Fruit fly (Drosophila melanogaster) whole organism, embryonic: ENCODE results near the gene Nepl13.

ENCODE experiments used
- ATbp ChIP-seq: fragments of 200-800 bp; sonication (Bioruptor generic); optimal IDR thresholded peaks from 2 replicates; lab custom pipeline; 2017; ENCODE audit warnings: missing biosample characterization, mild to moderate bottlenecking, missing genetic modification characterization, missing genetic modification reagents
- Abd-B ChIP-seq: fragments of 200-800 bp; sonication (Bioruptor generic); optimal IDR thresholded peaks from 2 replicates; lab custom pipeline; 2018; ENCODE audit warnings: missing biosample characterization, mild to moderate bottlenecking, missing genetic modification characterization, moderate library complexity
- Antp ChIP-seq: fragments of 200-800 bp; sonication (Bioruptor generic); optimal IDR thresholded peaks from 3 replicates; lab custom pipeline; 2016; ENCODE audit warnings: missing biosample characterization, missing genetic modification characterization
- CG10147 ChIP-seq: fragments of 200-800 bp; sonication (Bioruptor generic); optimal IDR thresholded peaks from 2 replicates; lab custom pipeline; 2019; ENCODE audit warnings: missing biosample characterization, mild to moderate bottlenecking, missing genetic modification characterization, moderate library complexity
- CG11504 ChIP-seq: fragments of 200-800 bp; sonication (Bioruptor generic); optimal IDR thresholded peaks from 3 replicates; lab custom pipeline; 2019; ENCODE audit warnings: missing biosample characterization, mild to moderate bottlenecking, missing genetic modification characterization, moderate library complexity
- CG14014 ChIP-seq: fragments of 200-800 bp; sonication (Bioruptor generic); IDR thresholded peaks from 2 replicates; pipeline ENCODE4 v1.3.6; 2022; ENCODE audit warnings: missing biosample characterization, missing genetic modification characterization
- CG15479 ChIP-seq: fragments of 200-800 bp; sonication (Bioruptor generic); optimal IDR thresholded peaks from 3 replicates; lab custom pipeline; 2019; ENCODE audit warnings: missing biosample characterization, mild to moderate bottlenecking, missing genetic modification characterization, moderate library complexity
- CG2199 ChIP-seq: fragments of 200-800 bp; sonication (Bioruptor generic); IDR thresholded peaks from 3 replicates; pipeline ENCODE4 v1.3.6; 2022; ENCODE audit warnings: missing biosample characterization, missing genetic modification characterization
- CG30431 ChIP-seq: fragments of 200-800 bp; sonication (Bioruptor generic); optimal IDR thresholded peaks from 2 replicates; lab custom pipeline; 2017; ENCODE audit warnings: missing biosample characterization, missing genetic modification characterization
- CG3163 ChIP-seq: fragments of 200-800 bp; sonication (Bioruptor generic); optimal IDR thresholded peaks from 3 replicates; lab custom pipeline; 2016; ENCODE audit warnings: missing biosample characterization, missing genetic modification characterization
- CG3407 ChIP-seq: fragments of 200-800 bp; sonication (Bioruptor generic); optimal IDR thresholded peaks from 2 replicates; lab custom pipeline; 2018; ENCODE audit warnings: missing biosample characterization, mild to moderate bottlenecking, missing genetic modification characterization
- CG34422 ChIP-seq: fragments of 200-800 bp; sonication (Bioruptor generic); IDR thresholded peaks from 3 replicates; pipeline ENCODE4 v1.3.6; 2022; ENCODE audit warnings: missing biosample characterization, missing genetic modification characterization
- CG4707 ChIP-seq: fragments of 200-800 bp; sonication (Bioruptor generic); optimal IDR thresholded peaks from 2 replicates; lab custom pipeline; 2018; ENCODE audit warnings: missing biosample characterization, mild to moderate bottlenecking, missing genetic modification characterization, moderate library complexity
- CG6272 ChIP-seq: fragments of 200-800 bp; sonication (Bioruptor generic); IDR thresholded peaks from 2 replicates; pipeline ENCODE4 v1.3.6; 2022; ENCODE audit warnings: missing biosample characterization, missing genetic modification characterization
- CG8924 ChIP-seq: fragments of 200-800 bp; optimal IDR thresholded peaks from 3 replicates; lab custom pipeline; 2019; ENCODE audit warnings: missing biosample characterization, mild to moderate bottlenecking, missing genetic modification characterization, moderate library complexity
- CTCF ChIP-seq: fragments of 200-800 bp; sonication (Bioruptor generic); optimal IDR thresholded peaks from 2 replicates; lab custom pipeline; 2017; ENCODE audit warnings: missing biosample characterization, mild to moderate bottlenecking, missing genetic modification characterization, moderate library complexity
- Dbx ChIP-seq: fragments of 200-800 bp; sonication (Bioruptor generic); IDR thresholded peaks from 3 replicates; pipeline ENCODE4 v1.3.6; 2022; ENCODE audit warnings: missing biosample characterization, missing genetic modification characterization
- Doc2 ChIP-seq: fragments of 200-800 bp; sonication (Bioruptor generic); IDR thresholded peaks from 2 replicates; pipeline ENCODE4 v1.3.6; 2022; ENCODE audit warnings: missing biosample characterization, missing genetic modification characterization
- Lpt ChIP-seq: fragments of >200 bp; optimal IDR thresholded peaks from 2 replicates; lab custom pipeline; 2018; ENCODE audit warnings: missing biosample characterization, missing genetic modification characterization
- Rfx ChIP-seq: fragments of 200-800 bp; sonication (Bioruptor generic); IDR thresholded peaks from 2 replicates; pipeline ENCODE4 v1.3.6; 2022; ENCODE audit warnings: missing biosample characterization, missing genetic modification characterization
- Spps ChIP-seq: fragments of 200-800 bp; sonication (Bioruptor generic); optimal IDR thresholded peaks from 2 replicates; lab custom pipeline; 2018; ENCODE audit warnings: missing biosample characterization, mild to moderate bottlenecking, missing genetic modification characterization
- Vsx1 ChIP-seq: fragments of 200-800 bp; sonication (Bioruptor generic); optimal IDR thresholded peaks from 2 replicates; lab custom pipeline; 2017; ENCODE audit warnings: missing biosample characterization, mild to moderate bottlenecking, missing genetic modification characterization, missing genetic modification reagents
- YL-1 ChIP-seq: fragments of 200-800 bp; sonication (Bioruptor generic); optimal IDR thresholded peaks from 3 replicates; lab custom pipeline; 2017; ENCODE audit warnings: missing biosample characterization, mild to moderate bottlenecking, missing genetic modification characterization
- ara ChIP-seq: fragments of 200-800 bp; sonication (Bioruptor generic); IDR thresholded peaks from 2 replicates; pipeline ENCODE4 v1.3.6; 2022; ENCODE audit warnings: missing biosample characterization, missing genetic modification characterization
- cad ChIP-seq: fragments of >200 bp; optimal IDR thresholded peaks from 2 replicates; lab custom pipeline; 2017; ENCODE audit warnings: missing biosample characterization, missing genetic modification characterization
- crp ChIP-seq, 2 experiments: fragments of 200-800 bp; sonication (Bioruptor generic); optimal IDR thresholded peaks; 2 replicates in 1 of 2; 3 replicates in 1 of 2; lab custom pipeline; 2017; ENCODE audit warnings: missing biosample characterization in 2 of 2, missing genetic modification characterization in 2 of 2, mild to moderate bottlenecking in 1 of 2, moderate library complexity in 1 of 2
- dimm ChIP-seq: fragments of 200-800 bp; sonication (Bioruptor generic); IDR thresholded peaks from 2 replicates; pipeline ENCODE4 v1.3.6; 2022; ENCODE audit warnings: missing biosample characterization, missing genetic modification characterization
- en ChIP-seq: fragments of 200-800 bp; sonication (Bioruptor generic); optimal IDR thresholded peaks from 2 replicates; lab custom pipeline; 2016; ENCODE audit warnings: missing biosample characterization, missing genetic modification characterization
- eyg ChIP-seq: fragments of 200-800 bp; sonication (Bioruptor generic); optimal IDR thresholded peaks from 3 replicates; lab custom pipeline; 2016; ENCODE audit warnings: missing biosample characterization, missing genetic modification characterization
- gfzf ChIP-seq: fragments of 200-800 bp; sonication (Bioruptor generic); optimal IDR thresholded peaks from 2 replicates; lab custom pipeline; 2016; ENCODE audit warnings: missing biosample characterization, mild to moderate bottlenecking, missing genetic modification characterization, moderate library complexity
- gsb-n ChIP-seq: fragments of 200-800 bp; sonication (Bioruptor generic); optimal IDR thresholded peaks from 3 replicates; lab custom pipeline; 2018; ENCODE audit warnings: missing biosample characterization, mild to moderate bottlenecking, missing genetic modification characterization
- hb ChIP-seq: fragments of 200-800 bp; sonication (Bioruptor generic); IDR thresholded peaks from 3 replicates; pipeline ENCODE4 v1.3.6; 2022; ENCODE audit warnings: missing biosample characterization, missing genetic modification characterization; ENCODE audit not compliant: partially characterized antibody
- hkb ChIP-seq, 2 experiments: fragments of 200-800 bp in 1 of 2; fragments of >200 bp in 1 of 2; sonication (Bioruptor generic) in 1 of 2; IDR thresholded peaks in 1 of 2; optimal IDR thresholded peaks in 1 of 2; 2 replicates each; pipeline versions ENCODE4 v1.3.6 to Lab custom; 2017 to 2022; ENCODE audit warnings: missing biosample characterization in 1 of 2, missing genetic modification characterization in 1 of 2
- lab ChIP-seq: fragments of 200-800 bp; sonication (Bioruptor generic); optimal IDR thresholded peaks from 3 replicates; lab custom pipeline; 2017; ENCODE audit warnings: missing biosample characterization, missing genetic modification characterization, mild to moderate bottlenecking, moderate library complexity, missing genetic modification reagents
- lola ChIP-seq, 3 experiments: fragments of >200 bp in 2 of 3; fragments of 200-800 bp in 1 of 3; sonication (Bioruptor generic) in 1 of 3; optimal IDR thresholded peaks; 2 replicates each; lab custom pipeline; 2017 to 2019; ENCODE audit warnings: missing biosample characterization in 3 of 3, missing genetic modification characterization in 3 of 3, mild to moderate bottlenecking in 1 of 3, moderate library complexity in 1 of 3
- mld ChIP-seq: fragments of 200-800 bp; sonication (Bioruptor generic); IDR thresholded peaks from 3 replicates; pipeline ENCODE4 v1.3.6; 2022; ENCODE audit warnings: missing biosample characterization, missing genetic modification characterization; ENCODE audit not compliant: partially characterized antibody
- nom ChIP-seq: fragments of 200-800 bp; sonication (Bioruptor generic); optimal IDR thresholded peaks from 2 replicates; lab custom pipeline; 2017; ENCODE audit warnings: missing biosample characterization, missing genetic modification characterization, mild to moderate bottlenecking, moderate library complexity, missing genetic modification reagents
- otp ChIP-seq: fragments of 200-800 bp; sonication (Bioruptor generic); IDR thresholded peaks from 3 replicates; pipeline ENCODE4, ENCODE4 v1.3.6; 2022; ENCODE audit warnings: missing biosample characterization, missing genetic modification characterization
- phol ChIP-seq: fragments of 200-800 bp; sonication (Bioruptor generic); optimal IDR thresholded peaks from 3 replicates; lab custom pipeline; 2018; ENCODE audit warnings: missing biosample characterization, mild to moderate bottlenecking, missing genetic modification characterization, moderate library complexity
- sd ChIP-seq: fragments of 200-800 bp; sonication (Bioruptor generic); optimal IDR thresholded peaks from 3 replicates; lab custom pipeline; 2018; ENCODE audit warnings: missing biosample characterization, mild to moderate bottlenecking, missing genetic modification characterization, moderate library complexity
- so ChIP-seq: fragments of 200-800 bp; sonication (Bioruptor generic); IDR thresholded peaks from 3 replicates; pipeline ENCODE4 v1.3.6; 2022; ENCODE audit warnings: missing biosample characterization, missing genetic modification characterization
- tll ChIP-seq, 2 experiments: fragments of 200-800 bp in 1 of 2; fragments of >200 bp in 1 of 2; sonication (Bioruptor generic) in 1 of 2; optimal IDR thresholded peaks; 2 replicates each; lab custom pipeline; 2017 to 2019; ENCODE audit warnings: missing biosample characterization in 2 of 2, missing genetic modification characterization in 2 of 2, mild to moderate bottlenecking in 1 of 2, moderate library complexity in 1 of 2
- trh ChIP-seq: fragments of 200-800 bp; sonication (Bioruptor generic); optimal IDR thresholded peaks from 2 replicates; lab custom pipeline; 2016; ENCODE audit warnings: missing biosample characterization, missing genetic modification characterization
- twi ChIP-seq: fragments of 200-800 bp; optimal IDR thresholded peaks from 2 replicates; lab custom pipeline; 2019; ENCODE audit warnings: missing biosample characterization, mild to moderate bottlenecking, missing genetic modification characterization, moderate library complexity
- z ChIP-seq: fragments of 200-800 bp; sonication (Bioruptor generic); IDR thresholded peaks from 3 replicates; pipeline ENCODE4 v1.3.6; 2022; ENCODE audit warnings: missing biosample characterization, missing genetic modification characterization
- zen ChIP-seq: fragments of 200-800 bp; sonication (Bioruptor generic); optimal IDR thresholded peaks from 3 replicates; lab custom pipeline; 2018; ENCODE audit warnings: missing biosample characterization, mild to moderate bottlenecking, missing genetic modification characterization, moderate library complexity

The Nepl13 gene

dm6 chr3R:22789106-22789505 is 28.2 kb upstream of the Nepl13 start:
- TF ChIP-seq twi (tag; lab: Kevin White, UChicago) (peak; percentile 31), gsb-n (tag; lab: Kevin White, UChicago) (no peak), CG10147 (GFP tag; lab: Kevin White, UChicago) (no peak), ATbp (no peak), YL-1 (GFP tag; lab: Kevin White, UChicago) (no peak), cad (GFP tag; lab: Kevin White, UChicago) (peak; percentile 86), eyg (GFP tag; lab: Kevin White, UChicago) (no peak), nom (GFP tag; lab: Kevin White, UChicago) (no peak), tll (GFP tag; optimal IDR thresholded peaks at IDR 0.05; lab: Kevin White, UChicago) (peak in 1 of 2 experiments; percentile 91), Rfx (GFP tag; lab: Robert Waterston, UW) (no peak), CG34422 (GFP tag; lab: Robert Waterston, UW) (no peak), sd (tag; lab: Kevin White, UChicago) (no peak), Spps (tag; lab: Kevin White, UChicago) (no peak), zen (peak; percentile 85), CG15479 (GFP tag; lab: Kevin White, UChicago) (peak; percentile 71), dimm (GFP tag; lab: Robert Waterston, UW) (no peak), gfzf (GFP tag; lab: Kevin White, UChicago) (no peak), trh (no peak)
- TF ChIP-seq, all 482 proteins: peak for 5

- TF ChIP-seq so (GFP tag; lab: Robert Waterston, UW) (no peak), z (GFP tag; lab: Robert Waterston, UW) (0 out of 3 replicates have a peak, but pooled peaks have one; percentile 15), Doc2 (no peak), CG11504 (tag; lab: Kevin White, UChicago) (peak; percentile 93), CG4707 (GFP tag; lab: Kevin White, UChicago) (no peak), en (GFP tag; lab: Kevin White, UChicago) (no peak), Vsx1 (GFP tag; lab: Kevin White, UChicago) (no peak), Antp (GFP tag; lab: Kevin White, UChicago) (no peak), phol (tag; lab: Kevin White, UChicago) (no peak), mld (GFP tag; lab: Robert Waterston, UW) (0 out of 3 replicates have a peak, but pooled peaks have one; percentile 14), CG3163 (GFP tag; lab: Kevin White, UChicago) (no peak), Dbx (GFP tag; lab: Robert Waterston, UW) (0 out of 3 replicates have a peak, but pooled peaks have one; percentile 16), hb (GFP tag; lab: Robert Waterston, UW) (peak; percentile 56; the same call in 1 of the 3 replicates), CG30431 (GFP tag; lab: Kevin White, UChicago) (no peak), CG6272 (GFP tag; lab: Robert Waterston, UW) (0 out of 2 replicates have a peak, but pooled peaks have one; percentile 5), CG2199 (GFP tag; lab: Robert Waterston, UW) (0 out of 3 replicates have a peak, but pooled peaks have one; percentile 17)
Measured at dm6 chr3R:22784674-22785316, 23.9 kb upstream of the Nepl13 start.

- no peak for TF ChIP-seq otp (GFP tag; lab: Robert Waterston, UW)
- no peak for TF ChIP-seq crp (GFP tag; optimal IDR thresholded peaks at IDR 0.05; lab: Kevin White, UChicago)
- TF ChIP-seq Vsx1 (GFP tag; lab: Kevin White, UChicago), result no peak
- TF ChIP-seq so (GFP tag; lab: Robert Waterston, UW), result peak; percentile 78; the same call in 2 of the 3 replicates
- no peak for TF ChIP-seq hkb (optimal IDR thresholded peaks at IDR 0.05; lab: Kevin White, UChicago)
- TF ChIP-seq hkb (GFP tag; IDR thresholded peaks at IDR 0.05; lab: Robert Waterston, UW), result peak; percentile 47; the same call in 1 of the 2 replicates
- TF ChIP-seq Abd-B (GFP tag; lab: Kevin White, UChicago), result no peak
- no peak for TF ChIP-seq lab
- TF ChIP-seq ara (GFP tag; lab: Robert Waterston, UW), result no peak
- no peak for TF ChIP-seq Lpt (GFP tag; lab: Kevin White, UChicago)
- TF ChIP-seq twi (tag; lab: Kevin White, UChicago), result peak; percentile 14
- no peak for TF ChIP-seq CG3407 (GFP tag; lab: Kevin White, UChicago)
- no peak for TF ChIP-seq lola (GFP tag; optimal IDR thresholded peaks at IDR 0.05; lab: Kevin White, UChicago)
- peak; percentile 9 for TF ChIP-seq CG8924 (tag; lab: Kevin White, UChicago)
- peak; percentile 53; the same call in 1 of the 2 replicates for TF ChIP-seq CG14014 (GFP tag; lab: Robert Waterston, UW)
- no peak for TF ChIP-seq CG15479 (GFP tag; lab: Kevin White, UChicago)
- no peak for TF ChIP-seq CTCF (GFP tag; lab: Kevin White, UChicago)
Measured at dm6 chr3R:22781412-22781811, 20.5 kb upstream of the Nepl13 start.
